Fruit fly (Drosophila melanogaster) whole organism, pupa: ENCODE data around the gene Atg17.

Experiments
- CG34367 ChIP-seq: fragments of 200-800 bp; sonication (Bioruptor generic); optimal IDR thresholded peaks from 2 replicates; lab custom pipeline; 2018; ENCODE audit warnings: missing biosample characterization, mild to moderate bottlenecking, missing genetic modification characterization
- Ets98B ChIP-seq: fragments of 200-800 bp; sonication (Bioruptor generic); IDR thresholded peaks from 2 replicates; pipeline ENCODE4 v1.3.6; 2022; ENCODE audit warnings: missing biosample characterization, missing genetic modification characterization
- Pif1B ChIP-seq: fragments of 200-800 bp; sonication (Bioruptor generic); optimal IDR thresholded peaks from 3 replicates; lab custom pipeline; 2016; ENCODE audit warnings: missing biosample characterization, missing genetic modification characterization

dm6 chr3R:5682921-5683748, 13.6 kb downstream of the Atg17 start:
- TF ChIP-seq Ets98B (GFP tag; lab: Robert Waterston, UW) = peak; percentile 86
- TF ChIP-seq Pif1B (GFP tag; lab: Kevin White, UChicago) = peak; percentile 70
- TF ChIP-seq CG34367 = no peak
